Fruit fly (Drosophila melanogaster) whole organism, embryonic: ENCODE measurements around the gene CG33090.
A peak's percentile ranks its signal among the peaks of the same experiment; 100 is the strongest.

ENCODE experiments used
- ATbp ChIP-seq: fragments of 200-800 bp; sonication (Bioruptor generic); optimal IDR thresholded peaks from 2 replicates; lab custom pipeline; 2017; ENCODE audit warnings: missing biosample characterization, mild to moderate bottlenecking, missing genetic modification characterization, missing genetic modification reagents
- Abd-B ChIP-seq: fragments of 200-800 bp; sonication (Bioruptor generic); optimal IDR thresholded peaks from 2 replicates; lab custom pipeline; 2018; ENCODE audit warnings: missing biosample characterization, mild to moderate bottlenecking, missing genetic modification characterization, moderate library complexity
- Bteb2 ChIP-seq: fragments of 200-800 bp; sonication (Bioruptor generic); optimal IDR thresholded peaks from 2 replicates; lab custom pipeline; 2016; ENCODE audit warnings: missing biosample characterization, missing genetic modification characterization
- CG10274 ChIP-seq: fragments of 200-800 bp; sonication (Bioruptor generic); optimal IDR thresholded peaks from 3 replicates; lab custom pipeline; 2017; ENCODE audit warnings: missing biosample characterization, mild to moderate bottlenecking, missing genetic modification characterization
- CG10462 ChIP-seq: fragments of 200-800 bp; sonication (Bioruptor generic); optimal IDR thresholded peaks from 2 replicates; lab custom pipeline; 2016; ENCODE audit warnings: missing biosample characterization, missing genetic modification characterization
- CG11093 ChIP-seq: fragments of 200-800 bp; sonication (Bioruptor generic); IDR thresholded peaks from 3 replicates; pipeline ENCODE4 v1.3.6; 2022; ENCODE audit warnings: missing biosample characterization, missing genetic modification characterization
- CG12942 ChIP-seq: fragments of 200-800 bp; sonication (Bioruptor generic); optimal IDR thresholded peaks from 3 replicates; lab custom pipeline; 2016; ENCODE audit warnings: missing biosample characterization, missing genetic modification characterization
- CG14667 ChIP-seq: fragments of 200-800 bp; sonication (Bioruptor generic); IDR thresholded peaks from 2 replicates; pipeline ENCODE4 v1.3.6; 2022; ENCODE audit warnings: missing biosample characterization, missing genetic modification characterization
- CG16779 ChIP-seq: fragments of 200-800 bp; sonication (Bioruptor generic); IDR thresholded peaks from 2 replicates; pipeline ENCODE4 v1.3.6; 2022; ENCODE audit warnings: missing biosample characterization, missing genetic modification characterization
- CG17359 ChIP-seq: fragments of 200-800 bp; sonication (Bioruptor generic); optimal IDR thresholded peaks from 3 replicates; lab custom pipeline; 2018; ENCODE audit warnings: missing biosample characterization, mild to moderate bottlenecking, missing genetic modification characterization, moderate library complexity
- CG17802 ChIP-seq: fragments of 200-800 bp; sonication (Bioruptor generic); optimal IDR thresholded peaks from 2 replicates; lab custom pipeline; 2018; ENCODE audit warnings: missing biosample characterization, mild to moderate bottlenecking, missing genetic modification characterization, moderate library complexity
- CG2199 ChIP-seq: fragments of 200-800 bp; sonication (Bioruptor generic); IDR thresholded peaks from 3 replicates; pipeline ENCODE4 v1.3.6; 2022; ENCODE audit warnings: missing biosample characterization, missing genetic modification characterization
- CG42726 ChIP-seq: fragments of 200-800 bp; sonication (Bioruptor generic); IDR thresholded peaks from 2 replicates; pipeline ENCODE4 v1.3.6; 2022; ENCODE audit warnings: missing biosample characterization, missing genetic modification characterization; ENCODE audit not compliant: partially characterized antibody
- CG4282 ChIP-seq: fragments of 200-800 bp; sonication (Bioruptor generic); optimal IDR thresholded peaks from 2 replicates; lab custom pipeline; 2016; ENCODE audit warnings: missing biosample characterization, missing genetic modification characterization
- CG4854 ChIP-seq: fragments of 200-800 bp; sonication (Bioruptor generic); optimal IDR thresholded peaks from 2 replicates; lab custom pipeline; 2016; ENCODE audit warnings: missing biosample characterization, missing genetic modification characterization, inconsistent platforms
- CG6689 ChIP-seq: fragments of 200-800 bp; sonication (Bioruptor generic); IDR thresholded peaks from 2 replicates; pipeline ENCODE4 v1.3.6; 2022; ENCODE audit warnings: missing biosample characterization, missing genetic modification characterization
- CG7357 ChIP-seq: fragments of 200-800 bp; sonication (Bioruptor generic); IDR thresholded peaks from 3 replicates; pipeline ENCODE4 v1.3.6; 2022; ENCODE audit warnings: missing biosample characterization, missing genetic modification characterization
- CG9215 ChIP-seq: fragments of 200-800 bp; sonication (Bioruptor generic); IDR thresholded peaks from 2 replicates; pipeline ENCODE4 v1.3.6; 2022; ENCODE audit warnings: missing biosample characterization, missing genetic modification characterization
- CkIIα-i1 ChIP-seq: fragments of 200-800 bp; sonication (Bioruptor generic); IDR thresholded peaks from 2 replicates; pipeline ENCODE4 v1.3.6; 2022; ENCODE audit warnings: missing biosample characterization, missing genetic modification characterization
- CoRest ChIP-seq: fragments of 200-800 bp; sonication (Bioruptor generic); optimal IDR thresholded peaks from 3 replicates; lab custom pipeline; 2018; ENCODE audit warnings: missing biosample characterization, mild to moderate bottlenecking, missing genetic modification characterization, moderate library complexity
- Dek ChIP-seq: fragments of 200-800 bp; sonication (Bioruptor generic); optimal IDR thresholded peaks from 3 replicates; lab custom pipeline; 2019; ENCODE audit warnings: missing biosample characterization, mild to moderate bottlenecking, missing genetic modification characterization, moderate library complexity
- Doc3 ChIP-seq: fragments of 200-800 bp; sonication (Bioruptor generic); IDR thresholded peaks from 3 replicates; pipeline ENCODE4 v1.3.6; 2022; ENCODE audit warnings: missing biosample characterization, missing genetic modification characterization; ENCODE audit not compliant: partially characterized antibody
- Drgx ChIP-seq: fragments of 200-800 bp; sonication (Bioruptor generic); IDR thresholded peaks from 2 replicates; pipeline ENCODE4 v1.3.6; 2022; ENCODE audit warnings: missing biosample characterization, missing genetic modification characterization
- ERR ChIP-seq: fragments of 200-800 bp; sonication (Bioruptor generic); optimal IDR thresholded peaks from 2 replicates; lab custom pipeline; 2016; ENCODE audit warnings: missing biosample characterization, missing genetic modification characterization
- HLH3B ChIP-seq: fragments of 200-800 bp; sonication (Bioruptor generic); IDR thresholded peaks from 2 replicates; pipeline ENCODE4 v1.3.6; 2022; ENCODE audit warnings: missing biosample characterization, missing genetic modification characterization
- Hmx ChIP-seq: fragments of 200-800 bp; sonication (Bioruptor generic); optimal IDR thresholded peaks from 2 replicates; lab custom pipeline; 2016; ENCODE audit warnings: missing biosample characterization, missing genetic modification characterization
- Hr3 ChIP-seq: fragments of 200-800 bp; sonication (Bioruptor generic); optimal IDR thresholded peaks from 3 replicates; lab custom pipeline; 2016; ENCODE audit warnings: missing biosample characterization, missing genetic modification characterization
- Mad ChIP-seq: fragments of 200-800 bp; sonication (Bioruptor generic); optimal IDR thresholded peaks from 2 replicates; lab custom pipeline; 2016; ENCODE audit warnings: missing biosample characterization, missing genetic modification characterization
- Nf-YB ChIP-seq: fragments of 200-800 bp; sonication (Bioruptor generic); optimal IDR thresholded peaks from 3 replicates; lab custom pipeline; 2019; ENCODE audit warnings: missing biosample characterization, mild to moderate bottlenecking, missing genetic modification characterization, moderate library complexity
- Nf-YC ChIP-seq: fragments of 200-800 bp; optimal IDR thresholded peaks from 3 replicates; lab custom pipeline; 2019; ENCODE audit warnings: missing biosample characterization, mild to moderate bottlenecking, missing genetic modification characterization, moderate library complexity
- Trl ChIP-seq, 3 experiments: fragments of >200 bp in 2 of 3; fragments of 200-800 bp in 1 of 3; sonication (Bioruptor generic) in 1 of 3; optimal IDR thresholded peaks; 2 replicates in 1 of 3; 3 replicates in 2 of 3; lab custom pipeline; 2016 to 2017; ENCODE audit warnings: missing biosample characterization in 1 of 3, missing genetic modification characterization in 1 of 3
- Xbp1 ChIP-seq: fragments of 200-800 bp; sonication (Bioruptor generic); optimal IDR thresholded peaks from 3 replicates; lab custom pipeline; 2016; ENCODE audit warnings: missing biosample characterization, mild to moderate bottlenecking, missing genetic modification characterization
- aop ChIP-seq: fragments of 200-800 bp; sonication (Bioruptor generic); IDR thresholded peaks from 2 replicates; pipeline ENCODE4 v1.3.6; 2022; ENCODE audit warnings: missing biosample characterization, missing genetic modification characterization
- caup ChIP-seq: fragments of 200-800 bp; sonication (Bioruptor generic); optimal IDR thresholded peaks from 3 replicates; lab custom pipeline; 2017; ENCODE audit warnings: missing biosample characterization, mild to moderate bottlenecking, missing genetic modification characterization, moderate library complexity; ENCODE audit not compliant: severe bottlenecking
- ci ChIP-seq: fragments of 200-800 bp; sonication (Bioruptor generic); IDR thresholded peaks from 3 replicates; pipeline ENCODE4 v1.3.6; 2022; ENCODE audit warnings: missing biosample characterization, missing genetic modification characterization
- dm ChIP-seq: fragments of 200-800 bp; sonication (Bioruptor generic); optimal IDR thresholded peaks from 3 replicates; lab custom pipeline; 2016; ENCODE audit warnings: missing biosample characterization, missing genetic modification characterization
- dysf ChIP-seq: fragments of 200-800 bp; sonication (Bioruptor generic); IDR thresholded peaks from 3 replicates; pipeline ENCODE4 v1.3.6; 2022; ENCODE audit warnings: missing biosample characterization, missing genetic modification characterization
- eve ChIP-seq, 2 experiments: fragments of >200 bp; optimal IDR thresholded peaks; 2 replicates each; lab custom pipeline; 2017; ENCODE audit warnings: missing biosample characterization in 2 of 2, missing genetic modification characterization in 2 of 2
- gce ChIP-seq: fragments of 200-800 bp; sonication (Bioruptor generic); IDR thresholded peaks from 3 replicates; pipeline ENCODE4 v1.3.6; 2022; ENCODE audit warnings: missing biosample characterization, missing genetic modification characterization
- grn ChIP-seq: fragments of 200-800 bp; sonication (Bioruptor generic); optimal IDR thresholded peaks from 3 replicates; lab custom pipeline; 2017; ENCODE audit warnings: missing biosample characterization, missing genetic modification characterization
- lbe ChIP-seq: fragments of 200-800 bp; sonication (Bioruptor generic); optimal IDR thresholded peaks from 2 replicates; lab custom pipeline; 2016; ENCODE audit warnings: missing biosample characterization, mild to moderate bottlenecking, missing genetic modification characterization
- mld ChIP-seq: fragments of 200-800 bp; sonication (Bioruptor generic); IDR thresholded peaks from 3 replicates; pipeline ENCODE4 v1.3.6; 2022; ENCODE audit warnings: missing biosample characterization, missing genetic modification characterization; ENCODE audit not compliant: partially characterized antibody
- nerfin-1 ChIP-seq: fragments of 200-800 bp; sonication (Bioruptor generic); optimal IDR thresholded peaks from 3 replicates; lab custom pipeline; 2019; ENCODE audit warnings: missing biosample characterization, mild to moderate bottlenecking, missing genetic modification characterization, moderate library complexity
- p53 ChIP-seq: fragments of 200-800 bp; sonication (Bioruptor generic); optimal IDR thresholded peaks from 2 replicates; lab custom pipeline; 2016; ENCODE audit warnings: missing biosample characterization, missing genetic modification characterization
- psq ChIP-seq: fragments of 200-800 bp; sonication (Bioruptor generic); optimal IDR thresholded peaks from 2 replicates; lab custom pipeline; 2017; ENCODE audit warnings: missing biosample characterization, missing genetic modification characterization
- sc ChIP-seq, 3 experiments: fragments of >200 bp in 2 of 3; fragments of 200-800 bp in 1 of 3; sonication (Bioruptor generic) in 1 of 3; optimal IDR thresholded peaks; 2 replicates in 2 of 3; 3 replicates in 1 of 3; lab custom pipeline; 2017; ENCODE audit warnings: mild to moderate bottlenecking in 1 of 3, missing biosample characterization in 1 of 3, missing genetic modification characterization in 1 of 3, missing genetic modification reagents in 1 of 3
- sd ChIP-seq: fragments of 200-800 bp; sonication (Bioruptor generic); optimal IDR thresholded peaks from 3 replicates; lab custom pipeline; 2018; ENCODE audit warnings: missing biosample characterization, mild to moderate bottlenecking, missing genetic modification characterization, moderate library complexity
- slp2 ChIP-seq: fragments of 200-800 bp; sonication (Bioruptor generic); optimal IDR thresholded peaks from 2 replicates; lab custom pipeline; 2016; ENCODE audit warnings: missing biosample characterization, missing genetic modification characterization
- tx ChIP-seq: fragments of 200-800 bp; sonication (Bioruptor generic); optimal IDR thresholded peaks from 2 replicates; lab custom pipeline; 2016; ENCODE audit warnings: missing biosample characterization, missing genetic modification characterization
- zf30C ChIP-seq: fragments of 200-800 bp; sonication (Bioruptor generic); optimal IDR thresholded peaks from 3 replicates; lab custom pipeline; 2018; ENCODE audit warnings: missing biosample characterization, mild to moderate bottlenecking, missing genetic modification characterization

The CG33090 gene

DNA sequence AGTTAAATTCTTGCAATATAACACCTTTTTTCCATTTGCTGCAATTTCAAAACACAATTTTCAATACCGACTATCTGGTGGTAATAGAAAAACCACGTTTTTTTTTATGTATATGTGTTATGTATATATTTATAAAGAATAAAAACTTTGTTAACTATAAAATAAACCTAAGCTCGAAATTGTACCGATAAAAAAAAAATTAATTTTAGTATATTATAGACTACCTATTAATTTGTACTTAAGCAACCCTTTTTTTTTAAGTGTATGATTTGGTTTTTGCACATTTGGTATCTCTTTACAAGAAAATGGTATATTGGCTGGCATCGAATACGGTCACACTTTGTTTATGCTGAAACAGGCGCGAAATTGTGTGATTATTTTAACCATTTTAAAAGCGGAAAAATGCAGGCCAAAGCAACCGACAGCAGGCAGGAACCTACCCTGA lies 27.8 kb downstream of the CG33090 start, which contains the start of gene spel1 (continued):
- no peak for TF ChIP-seq mld (GFP tag; lab: Robert Waterston, UW)
- no peak for TF ChIP-seq aop
- peak; percentile 67 for TF ChIP-seq Nf-YB
- TF ChIP-seq ERR: no peak
- TF ChIP-seq CG11093: no peak
- no peak for TF ChIP-seq CG42726 (GFP tag; lab: Robert Waterston, UW)
- TF ChIP-seq CG4854: peak; percentile 9
- TF ChIP-seq CG16779 (GFP tag; lab: Robert Waterston, UW): no peak
- no peak for TF ChIP-seq eve (GFP tag; optimal IDR thresholded peaks at IDR 0.05; lab: Kevin White, UChicago)
- no peak for TF ChIP-seq slp2
- TF ChIP-seq caup: peak; percentile 59
- TF ChIP-seq dm: no peak
- TF ChIP-seq Nf-YC: peak; percentile 74
- TF ChIP-seq psq: peak; percentile 57
- TF ChIP-seq Trl (optimal IDR thresholded peaks at IDR 0.05; lab: Kevin White, UChicago): no peak
- peak; percentile 10 for TF ChIP-seq Trl (GFP tag; optimal IDR thresholded peaks at IDR 0.05; lab: Kevin White, UChicago)
- peak; percentile 55; the same call in 1 of the 3 replicates for TF ChIP-seq CG7357 (GFP tag; lab: Robert Waterston, UW)
- peak; percentile 51 for TF ChIP-seq CG12942 (GFP tag; lab: Kevin White, UChicago)
- peak; percentile 59 for TF ChIP-seq ATbp (GFP tag; lab: Kevin White, UChicago)
- TF ChIP-seq CG17359 (tag; lab: Kevin White, UChicago): peak; percentile 85
- no peak for TF ChIP-seq grn (GFP tag; lab: Kevin White, UChicago)
- no peak for TF ChIP-seq Hmx (GFP tag; lab: Kevin White, UChicago)
- TF ChIP-seq CG4282 (GFP tag; lab: Kevin White, UChicago): no peak
- TF ChIP-seq CG10462 (GFP tag; lab: Kevin White, UChicago): peak; percentile 41
- no peak for TF ChIP-seq Doc3
- TF ChIP-seq Abd-B (GFP tag; lab: Kevin White, UChicago): peak; percentile 73
- no peak for TF ChIP-seq Mad
- peak; percentile 81 for TF ChIP-seq Hr3
- TF ChIP-seq CG10274 (GFP tag; lab: Kevin White, UChicago): no peak
- peak; percentile 86 for TF ChIP-seq HLH3B (GFP tag; lab: Robert Waterston, UW)
- TF ChIP-seq Xbp1 (GFP tag; lab: Kevin White, UChicago): peak; percentile 80
- no peak for TF ChIP-seq p53 (GFP tag; lab: Kevin White, UChicago)
- peak; percentile 83 for TF ChIP-seq CG6689 (GFP tag; lab: Robert Waterston, UW)
- peak; percentile 70 for TF ChIP-seq CG14667 (GFP tag; lab: Robert Waterston, UW)
- TF ChIP-seq CoRest: peak; percentile 90
- TF ChIP-seq CG2199: no peak
- TF ChIP-seq sd (tag; lab: Kevin White, UChicago): peak; percentile 42
- no peak for TF ChIP-seq sc (optimal IDR thresholded peaks at IDR 0.05; lab: Kevin White, UChicago)
- peak; percentile 39 for TF ChIP-seq sc (GFP tag; optimal IDR thresholded peaks at IDR 0.05; lab: Kevin White, UChicago)
- no peak for TF ChIP-seq tx
- peak; percentile 57 for TF ChIP-seq CG9215 (GFP tag; lab: Robert Waterston, UW)
- TF ChIP-seq ci (GFP tag; lab: Robert Waterston, UW): peak; percentile 75; the same call in 2 of the 3 replicates
- no peak for TF ChIP-seq CkIIα-i1 (GFP tag; lab: Robert Waterston, UW)
- peak; percentile 70 for TF ChIP-seq nerfin-1 (tag; lab: Kevin White, UChicago)
- no peak for TF ChIP-seq lbe (GFP tag; lab: Kevin White, UChicago)
- TF ChIP-seq zf30C (GFP tag; lab: Kevin White, UChicago): peak; percentile 91
- peak; percentile 81 for TF ChIP-seq dysf (GFP tag; lab: Robert Waterston, UW)
- TF ChIP-seq Bteb2 (GFP tag; lab: Kevin White, UChicago): peak; percentile 2
- peak; percentile 56; the same call in 2 of the 3 replicates for TF ChIP-seq gce (GFP tag; lab: Robert Waterston, UW)
- TF ChIP-seq CG17802 (tag; lab: Kevin White, UChicago): no peak
- TF ChIP-seq Drgx: peak; percentile 65
- peak; percentile 91 for TF ChIP-seq Dek (tag; lab: Kevin White, UChicago)
